Fruit fly (Drosophila melanogaster): Measurements from ENCODE around the gene CG31810.
A peak's percentile ranks its signal among the peaks of the same experiment; 100 is the strongest.

Gene CG31810

DNA sequence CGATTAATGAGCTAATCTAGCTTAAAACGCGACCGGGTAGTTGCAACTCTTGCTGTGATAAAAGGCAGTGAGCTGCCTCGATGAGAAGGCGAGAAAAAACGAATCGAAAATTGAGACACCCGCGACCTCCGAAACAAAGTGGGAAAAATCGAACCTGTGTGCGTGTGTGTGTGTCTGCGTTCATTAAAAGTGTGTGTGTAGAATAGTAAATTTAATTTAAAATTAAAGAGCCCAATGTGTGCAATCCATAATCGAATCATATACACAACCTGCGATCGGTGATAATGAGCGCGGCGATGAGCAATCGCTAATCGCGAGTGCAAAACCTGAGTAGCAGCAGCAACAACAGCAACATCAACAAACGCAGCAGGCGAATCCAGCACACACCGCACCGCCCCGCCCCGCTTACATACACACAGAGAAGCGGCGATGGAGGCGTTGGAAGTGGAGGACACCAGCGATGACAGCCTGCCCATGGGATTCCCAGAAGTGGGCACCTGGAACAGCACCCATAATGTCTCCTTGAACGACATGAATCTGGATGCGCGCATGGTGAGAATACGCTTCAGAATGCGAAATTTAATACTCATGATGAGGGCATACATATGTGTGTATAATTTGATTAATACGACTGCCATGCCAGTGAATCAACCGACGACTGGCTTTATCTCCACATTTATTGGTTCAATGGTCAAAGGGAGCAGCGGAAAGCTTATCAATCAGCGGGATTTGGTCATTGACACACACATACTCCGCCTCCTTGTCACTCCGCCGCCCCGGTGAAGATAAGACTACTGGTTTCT lies 36.6 kb upstream of the CG31810 start:
- TF ChIP-seq Hr78 (GFP tag; optimal IDR thresholded peaks at IDR 0.05) (no peak), N (GFP tag; optimal IDR thresholded peaks at IDR 0.05) (no peak), rgr (GFP tag; optimal IDR thresholded peaks at IDR 0.05) (no peak), dl (GFP tag; optimal IDR thresholded peaks at IDR 0.05; ENCODE audit: insufficient read depth in 1 of 2, partially characterized antibody in 2 of 2) (no peak), Dfd (GFP tag; optimal IDR thresholded peaks at IDR 0.05) (no peak), Hnf4 (GFP tag; optimal IDR thresholded peaks at IDR 0.05) (peak; percentile 52), OdsH (GFP tag; optimal IDR thresholded peaks at IDR 0.05) (no peak), Rel (GFP tag; optimal IDR thresholded peaks at IDR 0.05) (no peak), Rel (tag; optimal IDR thresholded peaks at IDR 0.05) (peak; percentile 42), foxo (GFP tag; optimal IDR thresholded peaks at IDR 0.05) (no peak), sv (GFP tag; optimal IDR thresholded peaks at IDR 0.05) (no peak), br (GFP tag; optimal IDR thresholded peaks at IDR 0.05) (peak; percentile 74), CG9705 (GFP tag; optimal IDR thresholded peaks at IDR 0.05) (no peak), fru (GFP tag; optimal IDR thresholded peaks at IDR 0.05) (no peak), usp (GFP tag; optimal IDR thresholded peaks at IDR 0.05) (no peak), Jra (GFP tag; optimal IDR thresholded peaks at IDR 0.05) (peak; percentile 55), lola (GFP tag; optimal IDR thresholded peaks at IDR 0.05) (no peak), Mio (GFP tag; optimal IDR thresholded peaks at IDR 0.05) (no peak)

DNA sequence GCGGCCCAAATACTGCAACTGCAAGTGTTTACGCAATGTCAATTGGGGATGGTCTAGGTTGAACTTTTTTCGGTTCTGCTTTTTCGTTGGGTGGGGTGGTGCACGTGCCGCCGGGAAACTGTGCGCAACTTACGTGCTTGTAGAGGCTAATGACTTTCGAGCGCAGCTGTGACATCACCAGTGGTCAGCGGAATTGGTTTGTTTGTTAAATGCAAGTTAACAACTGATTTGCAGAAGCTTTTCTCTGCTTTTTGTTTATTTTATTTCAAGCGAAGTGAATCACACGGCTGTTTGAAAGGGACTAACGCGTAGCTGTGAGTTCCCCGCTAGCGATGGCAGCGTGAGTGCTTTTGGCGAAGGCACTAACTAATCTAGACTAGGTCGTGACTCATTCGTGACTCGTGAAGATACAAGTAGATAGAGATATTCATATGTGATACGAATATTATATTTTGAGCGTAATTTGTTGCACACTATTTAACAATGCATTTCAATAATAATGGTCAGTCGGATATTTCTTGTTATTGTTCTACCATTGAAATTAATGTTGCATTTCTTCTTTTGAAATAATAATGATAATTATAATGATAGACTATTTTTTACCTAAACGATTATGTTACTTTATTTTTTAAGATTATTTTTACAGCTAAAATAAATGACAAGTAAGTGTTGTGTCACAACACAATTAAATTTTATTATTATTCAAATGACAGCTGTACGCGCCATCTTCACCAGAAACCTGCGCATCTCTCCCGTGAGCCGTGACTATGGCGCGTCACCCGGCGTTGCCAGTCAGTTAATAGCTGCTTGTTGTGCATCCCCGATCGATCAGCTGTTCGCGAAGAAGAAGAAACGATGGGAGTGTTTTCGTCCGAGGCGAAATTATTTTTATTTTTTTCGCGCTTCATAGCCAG lies 35.7 kb upstream of the CG31810 start, which contains the start of the genes osi and tweek:
Gene osi (minus strand): TSS at position 307 of the 914 bp plus-strand sequence.
Gene tweek (plus strand): TSS at position 831 of the 914 bp plus-strand sequence.
- TF ChIP-seq CrebA (GFP tag; optimal IDR thresholded peaks at IDR 0.05; ENCODE audit: borderline replicate concordance) (no peak), Dfd (GFP tag; optimal IDR thresholded peaks at IDR 0.05) (no peak), brk (GFP tag; optimal IDR thresholded peaks at IDR 0.05) (peak; percentile 28), rgr (GFP tag; optimal IDR thresholded peaks at IDR 0.05) (peak; percentile 55), CG32264 (GFP tag; optimal IDR thresholded peaks at IDR 0.05) (no peak), sv (GFP tag; optimal IDR thresholded peaks at IDR 0.05) (peak; percentile 61), Vsx2 (GFP tag; optimal IDR thresholded peaks at IDR 0.05; ENCODE audit: partially characterized antibody) (no peak), ey (GFP tag; optimal IDR thresholded peaks at IDR 0.05) (peak; percentile 44), Sp1 (GFP tag; optimal IDR thresholded peaks at IDR 0.05) (peak; percentile 26), dl (GFP tag; optimal IDR thresholded peaks at IDR 0.05; ENCODE audit: insufficient read depth in 1 of 2, partially characterized antibody in 2 of 2) (no peak), pan (optimal IDR thresholded peaks at IDR 0.05) (no peak), fru (GFP tag; optimal IDR thresholded peaks at IDR 0.05) (peak; percentile 39), Hnf4 (GFP tag; optimal IDR thresholded peaks at IDR 0.05) (peak; percentile 78), CG9705 (GFP tag; optimal IDR thresholded peaks at IDR 0.05) (no peak), usp (GFP tag; optimal IDR thresholded peaks at IDR 0.05) (no peak), HLH106 (tag; optimal IDR thresholded peaks at IDR 0.05) (peak; percentile 36), dsf (GFP tag; optimal IDR thresholded peaks at IDR 0.05; ENCODE audit: borderline replicate concordance) (peak; percentile 60), foxo (GFP tag; optimal IDR thresholded peaks at IDR 0.05) (peak in 1 of 2 experiments; percentile 65), h (GFP tag; optimal IDR thresholded peaks at IDR 0.05) (peak; percentile 58), dmrt93B (GFP tag; optimal IDR thresholded peaks at IDR 0.05) (peak; percentile 20), GATAd (GFP tag; optimal IDR thresholded peaks at IDR 0.05) (peak; percentile 10), Dif (GFP tag; optimal IDR thresholded peaks at IDR 0.05; ENCODE audit: partially characterized antibody) (no peak), OdsH (GFP tag; optimal IDR thresholded peaks at IDR 0.05) (peak; percentile 44), sage (GFP tag; optimal IDR thresholded peaks at IDR 0.05) (no peak), Hr78 (GFP tag; optimal IDR thresholded peaks at IDR 0.05) (no peak), jim (GFP tag; optimal IDR thresholded peaks at IDR 0.05) (no peak), Rel (GFP tag; optimal IDR thresholded peaks at IDR 0.05) (no peak), Rel (tag; optimal IDR thresholded peaks at IDR 0.05) (peak; percentile 100), Jra (GFP tag; optimal IDR thresholded peaks at IDR 0.05) (peak; percentile 78), lola (GFP tag; optimal IDR thresholded peaks at IDR 0.05) (no peak), br (GFP tag; optimal IDR thresholded peaks at IDR 0.05) (peak; percentile 36), Mio (GFP tag; optimal IDR thresholded peaks at IDR 0.05) (no peak), N (GFP tag; optimal IDR thresholded peaks at IDR 0.05) (no peak), psq (GFP tag; optimal IDR thresholded peaks at IDR 0.05) (peak; percentile 59), tai (GFP tag; optimal IDR thresholded peaks at IDR 0.05) (no peak), Hr83 (GFP tag; optimal IDR thresholded peaks at IDR 0.05; ENCODE audit: poor library complexity, severe bottlenecking) (peak; percentile 79), Myc (optimal IDR thresholded peaks at IDR 0.05) (peak; percentile 87), Abd-B (GFP tag; optimal IDR thresholded peaks at IDR 0.05) (no peak), woc (GFP tag; optimal IDR thresholded peaks at IDR 0.05) (peak; percentile 87)

All from whole organism, wandering third instar larva.